Worm (Caenorhabditis elegans) whole organism, mixed stage, embryonic: Measurements from ENCODE around the gene C01G12.7.

Experiments used
- M03D4.4 ChIP-seq: sonication (generic microtip); optimal IDR thresholded peaks from 2 replicates; lab custom pipeline; 2017; ENCODE audit warnings: mild to moderate bottlenecking, missing genetic modification characterization, missing compliant biosample characterization
- bed-3 ChIP-seq: fragments of 200-800 bp; sonication (Bioruptor generic); optimal IDR thresholded peaks from 3 replicates; lab custom pipeline; 2018; ENCODE audit warnings: mild to moderate bottlenecking, missing genetic modification characterization, moderate library complexity, missing compliant biosample characterization
- blmp-1 ChIP-seq: fragments of 150-350 bp; optimal IDR thresholded peaks from 2 replicates; lab custom pipeline; 2014; ENCODE audit warnings: missing biosample characterization, missing genetic modification characterization
- ceh-39 ChIP-seq: fragments of 150-350 bp; optimal IDR thresholded peaks from 2 replicates; lab custom pipeline; 2014; ENCODE audit warnings: missing biosample characterization, missing genetic modification characterization
- ceh-43 ChIP-seq: fragments of 200-800 bp; sonication (Bioruptor generic); optimal IDR thresholded peaks from 2 replicates; lab custom pipeline; 2018; ENCODE audit warnings: mild to moderate bottlenecking, missing genetic modification characterization, moderate library complexity, missing compliant biosample characterization
- ceh-83 ChIP-seq: fragments of 200-800 bp; sonication (Bioruptor generic); optimal IDR thresholded peaks from 2 replicates; lab custom pipeline; 2018; ENCODE audit warnings: mild to moderate bottlenecking, missing genetic modification characterization, missing compliant biosample characterization
- ces-1 ChIP-seq: fragments of 150-350 bp; optimal IDR thresholded peaks from 2 replicates; lab custom pipeline; 2014; ENCODE audit warnings: missing biosample characterization, missing genetic modification reagents, missing genetic modification characterization
- cnd-1 ChIP-seq: fragments of 200-800 bp; sonication (Bioruptor generic); optimal IDR thresholded peaks from 2 replicates; lab custom pipeline; 2018; ENCODE audit warnings: mild to moderate bottlenecking, missing genetic modification characterization, missing compliant biosample characterization
- drap-1 ChIP-seq: fragments of 200-800 bp; sonication (Bioruptor generic); optimal IDR thresholded peaks from 3 replicates; lab custom pipeline; 2018; ENCODE audit warnings: mild to moderate bottlenecking, missing genetic modification characterization, missing compliant biosample characterization
- elt-3 ChIP-seq: fragments of 150-350 bp; optimal IDR thresholded peaks from 2 replicates; lab custom pipeline; 2014; ENCODE audit warnings: missing biosample characterization, missing genetic modification characterization
- flh-1 ChIP-seq: fragments of 200-800 bp; sonication (Bioruptor generic); optimal IDR thresholded peaks from 2 replicates; lab custom pipeline; 2018; ENCODE audit warnings: mild to moderate bottlenecking, missing genetic modification characterization, moderate library complexity, missing compliant biosample characterization
- ham-2 ChIP-seq: fragments of 200-800 bp; sonication (Bioruptor generic); optimal IDR thresholded peaks from 2 replicates; lab custom pipeline; 2018; ENCODE audit warnings: mild to moderate bottlenecking, missing genetic modification characterization, missing compliant biosample characterization
- hlh-1 ChIP-seq: fragments of 150-350 bp; optimal IDR thresholded peaks from 2 replicates; lab custom pipeline; 2014; ENCODE audit warnings: missing biosample characterization, missing genetic modification reagents, missing genetic modification characterization
- lin-13 ChIP-seq: fragments of 150-350 bp; optimal IDR thresholded peaks from 2 replicates; lab custom pipeline; 2014; ENCODE audit warnings: missing biosample characterization, missing genetic modification characterization
- lin-32 ChIP-seq: fragments of 200-800 bp; sonication (Bioruptor generic); optimal IDR thresholded peaks from 2 replicates; lab custom pipeline; 2018; ENCODE audit warnings: mild to moderate bottlenecking, missing genetic modification characterization, missing compliant biosample characterization
- lsy-2 ChIP-seq: fragments of 150-350 bp; optimal IDR thresholded peaks from 2 replicates; lab custom pipeline; 2014; ENCODE audit warnings: missing biosample characterization, missing genetic modification characterization
- mab-5 ChIP-seq: fragments of 150-350 bp; optimal IDR thresholded peaks from 2 replicates; lab custom pipeline; 2014; ENCODE audit warnings: missing biosample characterization, missing genetic modification characterization
- mep-1 ChIP-seq: fragments of 150-350 bp; optimal IDR thresholded peaks from 2 replicates; lab custom pipeline; 2017; ENCODE audit warnings: missing biosample characterization, missing genetic modification reagents, missing genetic modification characterization, inconsistent platforms
- nhr-12 ChIP-seq: fragments of 150-350 bp; optimal IDR thresholded peaks from 2 replicates; lab custom pipeline; 2014; ENCODE audit warnings: missing biosample characterization, missing genetic modification characterization
- nhr-237 ChIP-seq: fragments of 150-350 bp; optimal IDR thresholded peaks from 2 replicates; lab custom pipeline; 2014; ENCODE audit warnings: missing biosample characterization, missing genetic modification characterization
- nhr-28 ChIP-seq: fragments of 150-350 bp; optimal IDR thresholded peaks from 2 replicates; lab custom pipeline; 2014; ENCODE audit warnings: missing biosample characterization, missing genetic modification characterization
- nhr-76 ChIP-seq: sonication (generic microtip); optimal IDR thresholded peaks from 2 replicates; lab custom pipeline; 2017; ENCODE audit warnings: missing biosample characterization, missing genetic modification characterization
- pha-4 ChIP-seq: fragments of 150-350 bp; optimal IDR thresholded peaks from 2 replicates; lab custom pipeline; 2018; ENCODE audit warnings: missing biosample characterization, missing genetic modification reagents, missing genetic modification characterization
- sptf-1 ChIP-seq: sonication (generic microtip); optimal IDR thresholded peaks from 2 replicates; lab custom pipeline; 2017; ENCODE audit warnings: mild to moderate bottlenecking, missing genetic modification characterization, moderate library complexity, missing compliant biosample characterization
- unc-120 ChIP-seq: sonication (generic microtip); optimal IDR thresholded peaks from 2 replicates; lab custom pipeline; 2017; ENCODE audit warnings: missing genetic modification characterization, missing compliant biosample characterization; ENCODE audit not compliant: poor library complexity, severe bottlenecking
- unc-39 ChIP-seq: fragments of 150-350 bp; optimal IDR thresholded peaks from 2 replicates; lab custom pipeline; 2014; ENCODE audit warnings: missing biosample characterization, missing genetic modification characterization
- unc-62 ChIP-seq: fragments of 150-350 bp; optimal IDR thresholded peaks from 2 replicates; lab custom pipeline; 2014; ENCODE audit warnings: missing biosample characterization, missing genetic modification reagents, missing genetic modification characterization

The C01G12.7 gene

ce11 chrII:14592629-14593028 lies 936 bp upstream of the C01G12.7 start:
- no peak for TF ChIP-seq nhr-28 (tag; lab: Kevin White, UChicago)
- TF ChIP-seq unc-120 (tag; lab: Kevin White, UChicago), result no peak
- no peak for TF ChIP-seq elt-3 (tag; lab: Kevin White, UChicago)
- no peak for TF ChIP-seq ceh-83 (GFP tag; lab: Kevin White, UChicago)
- TF ChIP-seq nhr-237 (tag; lab: Kevin White, UChicago), result no peak
- no peak for TF ChIP-seq bed-3 (GFP tag; lab: Kevin White, UChicago)
- no peak for TF ChIP-seq ham-2 (GFP tag; lab: Kevin White, UChicago)
- TF ChIP-seq ceh-39 (tag; lab: Kevin White, UChicago), result no peak
- no peak for TF ChIP-seq cnd-1
- no peak for TF ChIP-seq lin-13
- TF ChIP-seq nhr-76 (tag; lab: Kevin White, UChicago), result no peak
- TF ChIP-seq hlh-1 (tag; lab: Kevin White, UChicago), result no peak
- no peak for TF ChIP-seq unc-39 (tag; lab: Kevin White, UChicago)

ce11 chrII:14588162-14588561 lies 3.5 kb downstream of the C01G12.7 start, which contains the start of gene nspb-10:
Gene nspb-10 (minus strand): TSS chrII:14588262.
- TF ChIP-seq ceh-83 (GFP tag; lab: Kevin White, UChicago) (no peak), nhr-12 (no peak), lsy-2 (tag; lab: Kevin White, UChicago) (no peak), nhr-28 (tag; lab: Kevin White, UChicago) (no peak), unc-39 (tag; lab: Kevin White, UChicago) (no peak), mab-5 (tag; lab: Kevin White, UChicago) (no peak), M03D4.4 (tag; lab: Kevin White, UChicago) (no peak), blmp-1 (no peak), ceh-39 (tag; lab: Kevin White, UChicago) (no peak), sptf-1 (tag; lab: Kevin White, UChicago) (no peak), nhr-76 (tag; lab: Kevin White, UChicago) (no peak), lin-32 (GFP tag; lab: Kevin White, UChicago) (no peak), elt-3 (tag; lab: Kevin White, UChicago) (no peak)

ce11 chrII:14587407-14587806 lies 4.3 kb downstream of the C01G12.7 start, which contains the start of gene C01G12.5:
Gene C01G12.5 (minus strand): TSS chrII:14587507.
- TF ChIP-seq bed-3 (GFP tag; lab: Kevin White, UChicago) (no peak), ceh-43 (GFP tag; lab: Kevin White, UChicago) (no peak), unc-62 (GFP tag; lab: Kevin White, UChicago) (no peak), M03D4.4 (tag; lab: Kevin White, UChicago) (no peak), cnd-1 (no peak), ces-1 (GFP tag; lab: Kevin White, UChicago) (no peak), drap-1 (GFP tag; lab: Kevin White, UChicago) (no peak), pha-4 (tag; lab: Kevin White, UChicago) (no peak), ceh-83 (GFP tag; lab: Kevin White, UChicago) (no peak), unc-120 (tag; lab: Kevin White, UChicago) (no peak), hlh-1 (tag; lab: Kevin White, UChicago) (no peak), unc-39 (tag; lab: Kevin White, UChicago) (no peak), lin-13 (no peak)
- TF ChIP-seq, all 35 proteins: peak for 0

- TF ChIP-seq cnd-1, result no peak
- no peak for TF ChIP-seq nhr-237 (tag; lab: Kevin White, UChicago)
- TF ChIP-seq unc-120 (tag; lab: Kevin White, UChicago), result no peak
Observed at ce11 chrII:14582206-14582605, 9.5 kb downstream of the C01G12.7 start, which contains the start of gene C01G12.3. Gene C01G12.3 (minus strand): TSS chrII:14582306.

- TF ChIP-seq elt-3 (tag; lab: Kevin White, UChicago), result no peak
- no peak for TF ChIP-seq sptf-1 (tag; lab: Kevin White, UChicago)
- no peak for TF ChIP-seq unc-39 (tag; lab: Kevin White, UChicago)
- TF ChIP-seq bed-3 (GFP tag; lab: Kevin White, UChicago), result no peak
Observed at ce11 chrII:14580549-14580948, 11.1 kb downstream of the C01G12.7 start, which contains the start of the genes nspb-8 and nspb-9. Gene nspb-8 (minus strand): TSS chrII:14580649. Gene nspb-9 (plus strand): TSS chrII:14580859.

- no peak for TF ChIP-seq unc-62 (GFP tag; lab: Kevin White, UChicago)
Observed at ce11 chrII:14578716-14579115, 13.0 kb downstream of the C01G12.7 start, which contains the start of gene C01G12.9. Gene C01G12.9 (plus strand): TSS chrII:14579016.

ce11 chrII:14578013-14578412 lies 13.7 kb downstream of the C01G12.7 start, which contains the start of gene nspb-7:
Gene nspb-7 (plus strand): TSS chrII:14578313.
- TF ChIP-seq mep-1 (tag; lab: Kevin White, UChicago), result no peak
- no peak for TF ChIP-seq nhr-237 (tag; lab: Kevin White, UChicago)
- TF ChIP-seq nhr-28 (tag; lab: Kevin White, UChicago), result no peak
- no peak for TF ChIP-seq flh-1 (GFP tag; lab: Kevin White, UChicago)
- TF ChIP-seq, all 35 proteins: peak for 0
